Worm (Caenorhabditis elegans) whole organism, late embryonic: ENCODE data around the gene F44E2.4.

Experiments
- C08G9.2 ChIP-seq: sonication (generic microtip); optimal IDR thresholded peaks from 2 replicates; lab custom pipeline; 2016; ENCODE audit warnings: mild to moderate bottlenecking, missing genetic modification characterization, moderate library complexity, missing compliant biosample characterization
- C38D4.7 ChIP-seq: fragments of 200-800 bp; sonication (Bioruptor generic); optimal IDR thresholded peaks from 2 replicates; lab custom pipeline; 2018; ENCODE audit warnings: mild to moderate bottlenecking, missing genetic modification characterization, moderate library complexity, missing compliant biosample characterization
- F13H6.1 ChIP-seq: sonication (generic microtip); optimal IDR thresholded peaks from 2 replicates; lab custom pipeline; 2016; ENCODE audit warnings: missing genetic modification characterization, missing compliant biosample characterization
- K09A11.1 ChIP-seq: sonication (generic microtip); optimal IDR thresholded peaks from 2 replicates; lab custom pipeline; 2017; ENCODE audit warnings: antibody characterized with exemption, mild to moderate bottlenecking, missing genetic modification characterization, missing compliant biosample characterization; ENCODE audit not compliant: insufficient read depth
- ahr-1 ChIP-seq: sonication (generic microtip); optimal IDR thresholded peaks from 2 replicates; lab custom pipeline; 2016; ENCODE audit warnings: missing genetic modification characterization, missing compliant biosample characterization
- ceh-14 ChIP-seq: sonication (generic microtip); optimal IDR thresholded peaks from 2 replicates; lab custom pipeline; 2016; ENCODE audit warnings: missing genotype, missing genetic modification characterization, missing compliant biosample characterization
- ceh-18 ChIP-seq: sonication (generic microtip); optimal IDR thresholded peaks from 2 replicates; lab custom pipeline; 2016; ENCODE audit warnings: missing genetic modification characterization, missing compliant biosample characterization
- ceh-19 ChIP-seq: fragments of 200-800 bp; sonication (Bioruptor generic); optimal IDR thresholded peaks from 2 replicates; lab custom pipeline; 2018; ENCODE audit warnings: mild to moderate bottlenecking, missing genetic modification characterization, missing compliant biosample characterization
- ceh-2 ChIP-seq: sonication (generic microtip); optimal IDR thresholded peaks from 2 replicates; lab custom pipeline; 2016; ENCODE audit warnings: missing genotype, missing genetic modification characterization, missing compliant biosample characterization
- ceh-22 ChIP-seq: sonication (generic microtip); optimal IDR thresholded peaks from 2 replicates; lab custom pipeline; 2017; ENCODE audit warnings: missing biosample characterization, missing genetic modification characterization
- ceh-30 ChIP-seq: fragments of 150-350 bp; optimal IDR thresholded peaks from 2 replicates; lab custom pipeline; 2014; ENCODE audit warnings: missing biosample characterization, missing genetic modification characterization
- ceh-31 ChIP-seq: sonication (generic microtip); optimal IDR thresholded peaks from 2 replicates; lab custom pipeline; 2016; ENCODE audit warnings: missing genetic modification characterization, missing compliant biosample characterization
- ceh-48 ChIP-seq: sonication (generic microtip); optimal IDR thresholded peaks from 2 replicates; lab custom pipeline; 2016; ENCODE audit warnings: missing genetic modification characterization, inconsistent platforms, missing compliant biosample characterization
- ceh-6 ChIP-seq: fragments of 200-800 bp; sonication (Bioruptor generic); optimal IDR thresholded peaks from 2 replicates; lab custom pipeline; 2018; ENCODE audit warnings: mild to moderate bottlenecking, missing genetic modification characterization, missing compliant biosample characterization
- ceh-9 ChIP-seq: sonication (generic microtip); optimal IDR thresholded peaks from 2 replicates; lab custom pipeline; 2016; ENCODE audit warnings: mild to moderate bottlenecking, missing genetic modification characterization, inconsistent platforms, missing compliant biosample characterization
- che-1 ChIP-seq: sonication (generic microtip); optimal IDR thresholded peaks from 2 replicates; lab custom pipeline; 2016; ENCODE audit warnings: mild to moderate bottlenecking, missing genetic modification characterization, missing compliant biosample characterization
- dmd-4 ChIP-seq: sonication (generic microtip); optimal IDR thresholded peaks from 2 replicates; lab custom pipeline; 2016; ENCODE audit warnings: borderline replicate concordance, missing genetic modification characterization, missing compliant biosample characterization
- elt-2 ChIP-seq: sonication (generic microtip); optimal IDR thresholded peaks from 2 replicates; lab custom pipeline; 2016; ENCODE audit warnings: missing genetic modification reagents, missing genetic modification characterization, missing compliant biosample characterization
- elt-4 ChIP-seq: sonication (generic microtip); optimal IDR thresholded peaks from 2 replicates; lab custom pipeline; 2016; ENCODE audit warnings: missing genetic modification characterization, missing compliant biosample characterization
- eyg-1 ChIP-seq: sonication (generic microtip); optimal IDR thresholded peaks from 2 replicates; lab custom pipeline; 2016; ENCODE audit warnings: missing genotype, missing genetic modification characterization, missing compliant biosample characterization
- fax-1 ChIP-seq: sonication (generic microtip); optimal IDR thresholded peaks from 2 replicates; lab custom pipeline; 2016; ENCODE audit warnings: missing genotype, missing genetic modification characterization, missing compliant biosample characterization
- fkh-10 ChIP-seq: fragments of 150-350 bp; optimal IDR thresholded peaks from 2 replicates; lab custom pipeline; 2014; ENCODE audit warnings: missing biosample characterization, missing genetic modification reagents, missing genetic modification characterization
- gmeb-2 ChIP-seq: sonication (generic microtip); optimal IDR thresholded peaks from 2 replicates; lab custom pipeline; 2016; ENCODE audit warnings: missing genetic modification characterization, inconsistent platforms, missing compliant biosample characterization
- hlh-15 ChIP-seq: sonication (generic microtip); optimal IDR thresholded peaks from 2 replicates; lab custom pipeline; 2016; ENCODE audit warnings: missing genetic modification characterization, missing compliant biosample characterization
- hlh-30 ChIP-seq: sonication (generic microtip); optimal IDR thresholded peaks from 2 replicates; lab custom pipeline; 2017; ENCODE audit warnings: antibody characterized with exemption, missing genetic modification characterization, missing compliant biosample characterization; ENCODE audit not compliant: insufficient read depth
- hlh-8 ChIP-seq: sonication (generic microtip); optimal IDR thresholded peaks from 2 replicates; lab custom pipeline; 2016; ENCODE audit warnings: missing genotype, missing genetic modification characterization, missing compliant biosample characterization
- lim-6 ChIP-seq: sonication (generic microtip); optimal IDR thresholded peaks from 2 replicates; lab custom pipeline; 2016; ENCODE audit warnings: missing genetic modification characterization, missing compliant biosample characterization
- mec-3 ChIP-seq: sonication (generic microtip); optimal IDR thresholded peaks from 2 replicates; lab custom pipeline; 2016; ENCODE audit warnings: borderline replicate concordance, missing genetic modification characterization, missing compliant biosample characterization
- nfya-1 ChIP-seq: sonication (generic microtip); optimal IDR thresholded peaks from 2 replicates; lab custom pipeline; 2017; ENCODE audit warnings: missing genetic modification characterization, mild to moderate bottlenecking, missing compliant biosample characterization, antibody characterized with exemption, moderate library complexity
- nhr-11 ChIP-seq: fragments of 150-350 bp; optimal IDR thresholded peaks from 2 replicates; lab custom pipeline; 2014; ENCODE audit warnings: missing biosample characterization, missing genetic modification characterization
- nhr-232 ChIP-seq: sonication (generic microtip); optimal IDR thresholded peaks from 2 replicates; lab custom pipeline; 2016; ENCODE audit warnings: missing genetic modification characterization, missing compliant biosample characterization
- pag-3 ChIP-seq: sonication (generic microtip); optimal IDR thresholded peaks from 2 replicates; lab custom pipeline; 2016; ENCODE audit warnings: missing compliant biosample characterization, missing genetic modification characterization, borderline replicate concordance
- pat-9 ChIP-seq: fragments of 200-800 bp; sonication (Bioruptor generic); optimal IDR thresholded peaks from 2 replicates; lab custom pipeline; 2018; ENCODE audit warnings: mild to moderate bottlenecking, missing genetic modification characterization, moderate library complexity, missing compliant biosample characterization
- pax-1 ChIP-seq: fragments of 150-350 bp; optimal IDR thresholded peaks from 2 replicates; lab custom pipeline; 2014; ENCODE audit warnings: missing biosample characterization, missing genetic modification characterization
- pha-2 ChIP-seq: sonication (generic microtip); optimal IDR thresholded peaks from 2 replicates; lab custom pipeline; 2017; ENCODE audit warnings: mild to moderate bottlenecking, missing genetic modification characterization, missing compliant biosample characterization
- pha-4 ChIP-seq: fragments of 150-350 bp; optimal IDR thresholded peaks from 2 replicates; lab custom pipeline; 2018; ENCODE audit warnings: missing biosample characterization, missing genetic modification reagents, missing genetic modification characterization
- pqm-1 ChIP-seq: sonication (generic microtip); optimal IDR thresholded peaks from 2 replicates; lab custom pipeline; 2016; ENCODE audit warnings: missing genetic modification characterization, missing compliant biosample characterization
- rnt-1 ChIP-seq: sonication (generic microtip); optimal IDR thresholded peaks from 2 replicates; lab custom pipeline; 2016; ENCODE audit warnings: missing genetic modification characterization, missing compliant biosample characterization
- sdc-2 ChIP-seq: sonication (generic microtip); optimal IDR thresholded peaks from 2 replicates; lab custom pipeline; 2016; ENCODE audit warnings: missing genotype, missing genetic modification characterization, missing compliant biosample characterization
- syd-9 ChIP-seq: sonication (generic microtip); optimal IDR thresholded peaks from 2 replicates; lab custom pipeline; 2016; ENCODE audit warnings: mild to moderate bottlenecking, missing genetic modification characterization, moderate library complexity, missing compliant biosample characterization
- tbx-2 ChIP-seq: sonication (generic microtip); optimal IDR thresholded peaks from 2 replicates; lab custom pipeline; 2016; ENCODE audit warnings: missing genetic modification characterization, missing compliant biosample characterization
- tbx-7 ChIP-seq: sonication (generic microtip); optimal IDR thresholded peaks from 2 replicates; lab custom pipeline; 2016; ENCODE audit warnings: missing genotype, missing genetic modification characterization, missing compliant biosample characterization
- ttx-3 ChIP-seq: sonication (generic microtip); optimal IDR thresholded peaks from 2 replicates; lab custom pipeline; 2016; ENCODE audit warnings: missing genetic modification reagents, missing genetic modification characterization, missing compliant biosample characterization
- unc-3 ChIP-seq, 2 experiments: fragments of 200-800 bp in 1 of 2; sonication (Bioruptor generic) in 1 of 2; sonication (generic microtip) in 1 of 2; conservative IDR thresholded peaks in 1 of 2; optimal IDR thresholded peaks in 1 of 2; 2 replicates each; pipeline versions ENCODE4 v1.3.6 to Lab custom; 2016 to 2022; ENCODE audit warnings: missing compliant biosample characterization in 2 of 2, missing genetic modification characterization in 2 of 2, missing genetic modification reagents in 1 of 2
- unc-42 ChIP-seq: sonication (generic microtip); optimal IDR thresholded peaks from 2 replicates; lab custom pipeline; 2016; ENCODE audit warnings: missing genotype, missing genetic modification characterization, missing compliant biosample characterization
- unc-55 ChIP-seq: sonication (generic microtip); optimal IDR thresholded peaks from 2 replicates; lab custom pipeline; 2017; ENCODE audit warnings: missing biosample characterization, missing genetic modification reagents, missing genetic modification characterization

Gene F44E2.4

DNA sequence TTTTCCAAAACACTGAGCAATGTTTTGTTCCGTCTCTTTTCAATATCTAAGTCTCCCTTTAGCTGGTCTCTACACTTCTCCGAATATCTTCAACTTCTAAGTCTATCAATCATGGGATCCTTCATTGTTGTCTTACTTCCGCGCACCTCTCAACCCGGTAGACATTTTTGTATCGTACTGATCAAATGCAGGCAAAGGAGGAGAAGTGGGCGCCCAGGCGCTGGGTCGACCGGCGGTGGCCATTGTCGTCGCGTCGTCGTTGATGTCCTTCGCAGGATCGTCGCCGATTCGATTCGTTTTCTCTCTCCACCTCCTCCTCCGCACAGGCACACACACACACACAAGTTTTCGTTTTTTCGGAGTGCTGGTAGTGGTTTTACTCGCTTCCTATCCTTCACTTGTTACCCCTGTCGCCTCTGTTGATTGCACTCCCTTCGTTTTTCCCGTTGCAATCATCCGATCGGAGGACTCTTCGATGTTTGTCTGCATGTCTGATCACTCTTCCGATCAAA lies 36.8 kb downstream of the F44E2.4 start:
- no peak for TF ChIP-seq F13H6.1 (tag; lab: Kevin White, UChicago)
- no peak for TF ChIP-seq pqm-1 (tag; lab: Kevin White, UChicago)
- TF ChIP-seq elt-4 (tag; lab: Kevin White, UChicago), result peak; percentile 53
- no peak for TF ChIP-seq elt-2 (tag; lab: Kevin White, UChicago)

DNA sequence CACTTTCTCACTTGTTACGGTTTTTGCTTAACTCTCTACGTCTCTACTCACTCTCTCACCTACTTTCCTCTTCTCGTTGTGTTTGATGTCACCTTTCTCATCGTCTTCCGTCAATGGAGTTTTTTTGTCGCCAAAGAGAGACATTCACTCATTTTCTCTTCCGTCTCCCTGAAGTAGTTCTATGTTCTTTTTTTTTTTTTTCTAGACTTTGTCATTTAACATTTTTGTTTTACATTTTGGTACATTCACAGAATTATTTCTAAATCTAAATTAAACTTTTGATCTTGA lies 37.5 kb downstream of the F44E2.4 start:
- TF ChIP-seq dmd-4 (tag; lab: Kevin White, UChicago), result no peak
- no peak for TF ChIP-seq elt-4 (tag; lab: Kevin White, UChicago)
- no peak for TF ChIP-seq eyg-1
- TF ChIP-seq che-1 (tag; lab: Kevin White, UChicago), result no peak
- TF ChIP-seq nhr-11 (tag; lab: Kevin White, UChicago), result no peak
- no peak for TF ChIP-seq pha-4 (tag; lab: Kevin White, UChicago)
- no peak for TF ChIP-seq lim-6

DNA sequence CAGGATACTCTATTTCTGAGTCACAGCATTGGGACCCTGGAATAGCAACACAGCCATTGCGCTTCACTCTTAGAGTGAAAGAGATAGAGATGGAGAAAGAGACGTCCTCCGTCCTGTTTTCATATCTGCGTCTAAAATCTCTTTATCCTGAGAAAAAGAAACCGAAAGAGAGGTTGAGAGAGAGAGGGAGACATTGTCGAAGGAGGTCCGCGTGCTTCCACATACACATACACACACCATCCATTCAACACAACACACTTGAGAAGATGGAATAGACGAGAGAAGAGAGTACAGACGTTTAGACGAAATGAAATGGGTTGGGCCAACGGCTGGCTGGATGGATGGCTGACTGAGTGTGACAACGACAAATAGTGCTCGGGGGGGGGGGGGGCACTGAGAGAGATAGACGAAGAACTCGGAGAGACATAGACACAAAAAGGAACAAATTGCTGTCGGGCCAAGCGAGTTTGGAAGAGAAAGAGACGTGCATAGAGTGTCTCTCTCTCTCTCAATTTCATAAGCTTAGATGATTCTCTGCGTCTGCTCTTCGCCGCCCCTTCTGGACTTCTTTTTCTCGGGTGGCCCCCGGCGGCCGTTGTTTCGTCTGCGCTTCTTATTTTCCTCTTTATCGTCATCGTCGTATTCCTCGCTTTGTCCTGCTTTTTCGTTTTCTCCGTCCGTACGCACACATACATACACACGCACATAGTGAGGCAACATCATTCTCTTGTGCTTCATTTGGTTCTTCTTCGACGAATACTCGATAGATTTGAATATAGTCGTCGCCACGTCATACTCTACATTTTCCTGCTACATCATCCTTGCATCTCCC lies 38.0 kb downstream of the F44E2.4 start, which contains the start of gene F54F2.6:
Gene F54F2.6, minus strand, starts transcription at position 738 of the 832 bp plus-strand sequence.
- TF ChIP-seq ceh-14, result peak; percentile 84
- peak; percentile 88 for TF ChIP-seq hlh-30 (tag; lab: Kevin White, UChicago)
- TF ChIP-seq C08G9.2 (tag; lab: Kevin White, UChicago), result no peak
- TF ChIP-seq ceh-22 (tag; lab: Kevin White, UChicago), result peak; percentile 69
- peak; percentile 69 for TF ChIP-seq syd-9
- no peak for TF ChIP-seq nhr-232
- peak; percentile 60 for TF ChIP-seq rnt-1 (tag; lab: Kevin White, UChicago)
- peak; percentile 60 for TF ChIP-seq hlh-8 (tag; lab: Kevin White, UChicago)
- no peak for TF ChIP-seq che-1 (tag; lab: Kevin White, UChicago)
- peak; percentile 86 for TF ChIP-seq unc-42 (tag; lab: Kevin White, UChicago)
- 0 out of 2 replicates have a peak, but pooled peaks have one; percentile 24 for TF ChIP-seq unc-3 (GFP tag; conservative IDR thresholded peaks at IDR 0.05; lab: Robert Waterston, UW)
- TF ChIP-seq unc-3 (tag; optimal IDR thresholded peaks at IDR 0.05; lab: Kevin White, UChicago), result peak; percentile 42
- no peak for TF ChIP-seq pag-3 (tag; lab: Kevin White, UChicago)
- TF ChIP-seq F13H6.1 (tag; lab: Kevin White, UChicago), result peak; percentile 45
- no peak for TF ChIP-seq ahr-1 (tag; lab: Kevin White, UChicago)
- TF ChIP-seq mec-3 (tag; lab: Kevin White, UChicago), result peak; percentile 27
- TF ChIP-seq pha-2, result peak; percentile 76
- peak; percentile 58 for TF ChIP-seq sdc-2
- TF ChIP-seq ceh-2 (tag; lab: Kevin White, UChicago), result peak; percentile 57
- TF ChIP-seq ttx-3, result no peak
- no peak for TF ChIP-seq eyg-1
- peak; percentile 3 for TF ChIP-seq ceh-30
- TF ChIP-seq pat-9 (tag; lab: Kevin White, UChicago), result no peak
- TF ChIP-seq gmeb-2 (tag; lab: Kevin White, UChicago), result no peak
- TF ChIP-seq tbx-7 (tag; lab: Kevin White, UChicago), result no peak
- no peak for TF ChIP-seq fkh-10 (GFP tag; lab: Kevin White, UChicago)
- TF ChIP-seq ceh-31 (tag; lab: Kevin White, UChicago), result peak; percentile 91
- TF ChIP-seq ceh-6 (GFP tag; lab: Kevin White, UChicago), result no peak
- TF ChIP-seq pax-1 (tag; lab: Kevin White, UChicago), result no peak
- no peak for TF ChIP-seq ceh-9 (tag; lab: Kevin White, UChicago)
- TF ChIP-seq tbx-2, result peak; percentile 80
- peak; percentile 91 for TF ChIP-seq unc-55
- peak; percentile 96 for TF ChIP-seq ceh-18
- TF ChIP-seq C38D4.7 (GFP tag; lab: Kevin White, UChicago), result no peak
- TF ChIP-seq K09A11.1 (tag; lab: Kevin White, UChicago), result peak; percentile 47
- TF ChIP-seq nfya-1, result peak; percentile 96
- TF ChIP-seq pqm-1 (tag; lab: Kevin White, UChicago), result peak; percentile 53
- TF ChIP-seq ceh-19 (GFP tag; lab: Kevin White, UChicago), result peak; percentile 77
- no peak for TF ChIP-seq hlh-15 (tag; lab: Kevin White, UChicago)
- TF ChIP-seq ceh-48 (tag; lab: Kevin White, UChicago), result peak; percentile 0
- TF ChIP-seq fax-1 (tag; lab: Kevin White, UChicago), result peak; percentile 50
